Worm (Caenorhabditis elegans): Measurements from ENCODE around the gene odr-7.

DNA sequence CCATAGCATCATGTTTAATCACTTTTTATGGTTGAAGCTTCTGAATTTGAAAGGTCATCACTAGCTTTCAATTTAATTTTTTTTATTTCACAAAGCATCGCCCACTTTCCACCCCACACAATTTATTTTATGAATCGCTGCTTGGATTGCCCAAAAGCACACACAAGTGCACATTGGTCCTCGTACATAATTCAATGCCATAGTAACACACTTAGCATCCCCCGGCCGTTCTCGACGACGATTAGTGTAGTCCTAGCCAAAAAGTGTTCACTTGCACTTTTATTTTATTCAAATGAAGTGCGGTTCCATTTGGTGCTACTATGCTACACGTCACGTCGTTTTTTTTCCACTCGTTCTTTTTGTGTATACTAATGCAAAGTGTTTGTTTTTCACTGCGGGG, 17.6 kb upstream of the odr-7 start:
- TF ChIP-seq tbx-37 (GFP tag; conservative IDR thresholded peaks at IDR 0.05) (no peak), flt-1 (GFP tag; IDR thresholded peaks at IDR 0.05) (no peak), hmg-4 (GFP tag; optimal IDR thresholded peaks at IDR 0.05) (no peak), ama-1 (optimal IDR thresholded peaks at IDR 0.05) (no peak), hnd-1 (tag; optimal IDR thresholded peaks at IDR 0.05) (no peak), tra-4 (tag; optimal IDR thresholded peaks at IDR 0.05) (no peak), pes-1 (GFP tag; IDR thresholded peaks at IDR 0.05) (no peak), hmbx-1 (tag; optimal IDR thresholded peaks at IDR 0.05) (no peak)

Data from whole organism, early embryonic.